Worm (Caenorhabditis elegans) whole organism, young adult: ENCODE data around the gene C16D9.6.
A peak's percentile ranks its signal among the peaks of the same experiment; 100 is the strongest.

Experiments used
- B0019.2 ChIP-seq: fragments of 200-800 bp; sonication (Bioruptor generic); conservative IDR thresholded peaks from 2 replicates; pipeline ENCODE4 v1.3.6; 2022; ENCODE audit warnings: missing genetic modification reagents, missing genetic modification characterization, missing compliant biosample characterization
- F23B12.7 ChIP-seq: sonication (generic microtip); optimal IDR thresholded peaks from 2 replicates; lab custom pipeline; 2017; ENCODE audit warnings: missing genetic modification characterization, mild to moderate bottlenecking, missing compliant biosample characterization, antibody characterized with exemption, moderate library complexity; ENCODE audit not compliant: insufficient read depth
- F37B4.10 ChIP-seq: fragments of 200-800 bp; sonication (Bioruptor generic); IDR thresholded peaks from 2 replicates; pipeline ENCODE4 v1.3.6; 2022; ENCODE audit warnings: missing genetic modification characterization, missing compliant biosample characterization
- F52B5.7 ChIP-seq: sonication (generic microtip); optimal IDR thresholded peaks from 2 replicates; lab custom pipeline; 2016; ENCODE audit warnings: mild to moderate bottlenecking, missing genetic modification characterization, missing compliant biosample characterization
- K11D2.4 ChIP-seq: fragments of 200-800 bp; sonication (Bioruptor generic); IDR thresholded peaks from 2 replicates; pipeline ENCODE4 v1.3.6; 2022; ENCODE audit warnings: missing genetic modification reagents, missing genetic modification characterization, missing compliant biosample characterization
- T07F8.4 ChIP-seq: sonication (generic microtip); optimal IDR thresholded peaks from 2 replicates; lab custom pipeline; 2016; ENCODE audit warnings: mild to moderate bottlenecking, missing genetic modification characterization, moderate library complexity, missing compliant biosample characterization
- Y53G8AR.9 ChIP-seq: fragments of 200-800 bp; sonication (Bioruptor generic); conservative IDR thresholded peaks from 2 replicates; pipeline ENCODE4 v1.3.6; 2022; ENCODE audit warnings: missing genetic modification reagents, missing genetic modification characterization, missing compliant biosample characterization
- Y79H2A.3 ChIP-seq: fragments of 200-800 bp; sonication (Bioruptor generic); conservative IDR thresholded peaks from 2 replicates; pipeline ENCODE4 v1.3.6; 2022; ENCODE audit warnings: missing genetic modification reagents, missing genetic modification characterization, missing compliant biosample characterization
- Y95B8A.8 ChIP-seq: fragments of 200-800 bp; sonication (Bioruptor generic); IDR thresholded peaks from 2 replicates; pipeline ENCODE4 v1.3.6; 2022; ENCODE audit warnings: missing genetic modification reagents, missing genetic modification characterization, missing compliant biosample characterization
- ZK185.1 ChIP-seq: sonication (generic microtip); optimal IDR thresholded peaks from 2 replicates; lab custom pipeline; 2016; ENCODE audit warnings: mild to moderate bottlenecking, missing genetic modification characterization, missing compliant biosample characterization; ENCODE audit not compliant: poor library complexity, severe bottlenecking
- aptf-2 ChIP-seq: fragments of 200-800 bp; sonication (Bioruptor generic); conservative IDR thresholded peaks from 2 replicates; pipeline ENCODE4 v1.3.6; 2022; ENCODE audit warnings: missing genetic modification reagents, missing genetic modification characterization, missing compliant biosample characterization
- athp-1 ChIP-seq: sonication (generic microtip); optimal IDR thresholded peaks from 2 replicates; lab custom pipeline; 2017; ENCODE audit warnings: mild to moderate bottlenecking, missing genetic modification characterization, missing compliant biosample characterization
- bed-2 ChIP-seq: fragments of 200-800 bp; sonication (Bioruptor generic); IDR thresholded peaks from 2 replicates; pipeline ENCODE4 v1.3.6; 2022; ENCODE audit warnings: missing genetic modification reagents, missing genetic modification characterization, missing compliant biosample characterization
- ccch-3 ChIP-seq: fragments of 200-800 bp; sonication (Bioruptor generic); optimal IDR thresholded peaks from 2 replicates; lab custom pipeline; 2018; ENCODE audit warnings: mild to moderate bottlenecking, missing genetic modification characterization, missing compliant biosample characterization
- ceh-27 ChIP-seq: fragments of 200-800 bp; sonication (Bioruptor generic); optimal IDR thresholded peaks from 2 replicates; lab custom pipeline; 2018; ENCODE audit warnings: mild to moderate bottlenecking, missing genetic modification characterization, moderate library complexity, missing compliant biosample characterization
- ceh-58 ChIP-seq: fragments of 200-800 bp; sonication (Bioruptor generic); IDR thresholded peaks from 2 replicates; pipeline ENCODE4 v1.3.6; 2022; ENCODE audit warnings: missing genetic modification characterization, missing compliant biosample characterization
- ceh-79 ChIP-seq: sonication (generic microtip); optimal IDR thresholded peaks from 2 replicates; lab custom pipeline; 2017; ENCODE audit warnings: mild to moderate bottlenecking, missing genetic modification characterization, missing compliant biosample characterization
- ceh-91 ChIP-seq: fragments of 200-800 bp; sonication (Bioruptor generic); IDR thresholded peaks from 2 replicates; pipeline ENCODE4 v1.3.6; 2022; ENCODE audit warnings: missing genetic modification reagents, missing genetic modification characterization, missing compliant biosample characterization
- chd-7 ChIP-seq: sonication (generic microtip); optimal IDR thresholded peaks from 2 replicates; lab custom pipeline; 2016; ENCODE audit warnings: mild to moderate bottlenecking, missing genetic modification characterization, moderate library complexity, missing compliant biosample characterization
- die-1 ChIP-seq: sonication (generic microtip); optimal IDR thresholded peaks from 2 replicates; lab custom pipeline; 2016; ENCODE audit warnings: missing genotype, mild to moderate bottlenecking, missing genetic modification characterization, missing compliant biosample characterization
- dox-1 ChIP-seq: fragments of 200-800 bp; sonication (Bioruptor generic); IDR thresholded peaks from 2 replicates; pipeline ENCODE4 v1.3.6; 2022; ENCODE audit warnings: missing genetic modification reagents, missing genetic modification characterization, missing compliant biosample characterization
- dpff-1 ChIP-seq: sonication (generic microtip); optimal IDR thresholded peaks from 2 replicates; lab custom pipeline; 2017; ENCODE audit warnings: mild to moderate bottlenecking, missing genetic modification characterization, missing compliant biosample characterization
- egrh-3 ChIP-seq: fragments of 200-800 bp; sonication (Bioruptor generic); IDR thresholded peaks from 2 replicates; pipeline ENCODE4 v1.3.6; 2022; ENCODE audit warnings: missing genetic modification reagents, missing genetic modification characterization, missing compliant biosample characterization
- hmg-1.2 ChIP-seq: fragments of 200-800 bp; sonication (Bioruptor generic); IDR thresholded peaks from 2 replicates; pipeline ENCODE4 v1.3.6; 2022; ENCODE audit warnings: missing genetic modification reagents, missing genetic modification characterization, missing compliant biosample characterization
- hrde-1 ChIP-seq: sonication (generic microtip); optimal IDR thresholded peaks from 2 replicates; lab custom pipeline; 2016; ENCODE audit warnings: missing genetic modification characterization, mild to moderate bottlenecking, missing compliant biosample characterization, moderate library complexity, missing genotype, missing genetic modification reagents, borderline replicate concordance
- hsf-1 ChIP-seq: fragments of 200-800 bp; sonication (Bioruptor generic); IDR thresholded peaks from 2 replicates; pipeline ENCODE4 v1.3.6; 2022; ENCODE audit warnings: missing genetic modification reagents, missing genetic modification characterization, missing compliant biosample characterization
- let-526 ChIP-seq: fragments of 200-800 bp; sonication (Bioruptor generic); IDR thresholded peaks from 2 replicates; pipeline ENCODE4 v1.3.6; 2022; ENCODE audit warnings: missing genetic modification reagents, missing genetic modification characterization, missing compliant biosample characterization
- lsl-1 ChIP-seq: fragments of 200-800 bp; sonication (Bioruptor generic); optimal IDR thresholded peaks from 2 replicates; lab custom pipeline; 2018; ENCODE audit warnings: mild to moderate bottlenecking, missing genetic modification characterization, moderate library complexity, missing compliant biosample characterization
- mel-28 ChIP-seq: sonication (generic microtip); optimal IDR thresholded peaks from 2 replicates; lab custom pipeline; 2016; ENCODE audit warnings: borderline replicate concordance, mild to moderate bottlenecking, missing genetic modification characterization, missing compliant biosample characterization
- mxl-1 ChIP-seq: sonication (generic microtip); optimal IDR thresholded peaks from 2 replicates; lab custom pipeline; 2016; ENCODE audit warnings: missing genetic modification characterization, missing compliant biosample characterization
- nhr-120 ChIP-seq: fragments of 200-800 bp; sonication (Bioruptor generic); IDR thresholded peaks from 2 replicates; pipeline ENCODE4 v1.3.6; 2022; ENCODE audit warnings: missing genetic modification characterization, missing compliant biosample characterization
- nhr-179 ChIP-seq: sonication (generic microtip); optimal IDR thresholded peaks from 2 replicates; lab custom pipeline; 2016; ENCODE audit warnings: mild to moderate bottlenecking, missing genetic modification characterization, missing compliant biosample characterization
- nhr-27 ChIP-seq: fragments of 200-800 bp; sonication (Bioruptor generic); optimal IDR thresholded peaks from 2 replicates; lab custom pipeline; 2018; ENCODE audit warnings: mild to moderate bottlenecking, missing genetic modification characterization, moderate library complexity, missing compliant biosample characterization
- nhr-80 ChIP-seq: sonication (generic microtip); optimal IDR thresholded peaks from 2 replicates; lab custom pipeline; 2016; ENCODE audit warnings: missing genetic modification characterization, missing compliant biosample characterization
- pha-4 ChIP-seq: fragments of 150-350 bp; sonication (generic microtip); optimal IDR thresholded peaks from 2 replicates; lab custom pipeline; 2014; ENCODE audit warnings: missing biosample characterization, missing genetic modification reagents, missing genetic modification characterization
- repo-1 ChIP-seq: sonication (generic microtip); optimal IDR thresholded peaks from 2 replicates; lab custom pipeline; 2017; ENCODE audit warnings: mild to moderate bottlenecking, missing genetic modification characterization, missing compliant biosample characterization
- sdz-38 ChIP-seq: sonication (generic microtip); optimal IDR thresholded peaks from 2 replicates; lab custom pipeline; 2016; ENCODE audit warnings: missing genotype, missing genetic modification characterization, missing compliant biosample characterization
- snpc-1.1 ChIP-seq: sonication (generic microtip); optimal IDR thresholded peaks from 2 replicates; lab custom pipeline; 2017; ENCODE audit warnings: missing genetic modification characterization, mild to moderate bottlenecking, missing compliant biosample characterization, antibody characterized with exemption, moderate library complexity, missing genotype, missing genetic modification reagents; ENCODE audit not compliant: insufficient read depth
- snpc-3.4 ChIP-seq: sonication (generic microtip); optimal IDR thresholded peaks from 2 replicates; lab custom pipeline; 2017; ENCODE audit warnings: missing genetic modification characterization, mild to moderate bottlenecking, missing compliant biosample characterization, antibody characterized with exemption, moderate library complexity, missing genotype, missing genetic modification reagents
- sptf-2 ChIP-seq: fragments of 200-800 bp; sonication (Bioruptor generic); optimal IDR thresholded peaks from 2 replicates; lab custom pipeline; 2018; ENCODE audit warnings: mild to moderate bottlenecking, missing genetic modification characterization, missing compliant biosample characterization
- tlf-1 ChIP-seq: fragments of 200-800 bp; sonication (Bioruptor generic); optimal IDR thresholded peaks from 2 replicates; lab custom pipeline; 2018; ENCODE audit warnings: mild to moderate bottlenecking, missing genetic modification characterization, missing compliant biosample characterization
- unc-62 ChIP-seq: fragments of 150-350 bp; optimal IDR thresholded peaks from 2 replicates; lab custom pipeline; 2014; ENCODE audit warnings: missing biosample characterization, missing genetic modification reagents, missing genetic modification characterization
- ztf-18 ChIP-seq: sonication (generic microtip); optimal IDR thresholded peaks from 2 replicates; lab custom pipeline; 2016; ENCODE audit warnings: missing genotype, mild to moderate bottlenecking, missing genetic modification characterization, missing compliant biosample characterization
- ztf-25 ChIP-seq: fragments of 200-800 bp; sonication (Bioruptor generic); IDR thresholded peaks from 2 replicates; pipeline ENCODE4 v1.3.6; 2022; ENCODE audit warnings: missing genetic modification reagents, missing genetic modification characterization, missing compliant biosample characterization
- ztf-28 ChIP-seq: fragments of 200-800 bp; sonication (Bioruptor generic); IDR thresholded peaks from 2 replicates; pipeline ENCODE4 v1.3.6; 2022; ENCODE audit warnings: missing genetic modification reagents, missing genetic modification characterization, missing compliant biosample characterization
- ztf-3 ChIP-seq: fragments of 200-800 bp; sonication (Bioruptor generic); optimal IDR thresholded peaks from 2 replicates; lab custom pipeline; 2018; ENCODE audit warnings: mild to moderate bottlenecking, missing genetic modification characterization, missing compliant biosample characterization
- ztf-6 ChIP-seq: fragments of 200-800 bp; sonication (Bioruptor generic); IDR thresholded peaks from 2 replicates; pipeline ENCODE4 v1.3.6; 2022; ENCODE audit warnings: missing genetic modification reagents, missing genetic modification characterization, missing compliant biosample characterization

The C16D9.6 gene

DNA sequence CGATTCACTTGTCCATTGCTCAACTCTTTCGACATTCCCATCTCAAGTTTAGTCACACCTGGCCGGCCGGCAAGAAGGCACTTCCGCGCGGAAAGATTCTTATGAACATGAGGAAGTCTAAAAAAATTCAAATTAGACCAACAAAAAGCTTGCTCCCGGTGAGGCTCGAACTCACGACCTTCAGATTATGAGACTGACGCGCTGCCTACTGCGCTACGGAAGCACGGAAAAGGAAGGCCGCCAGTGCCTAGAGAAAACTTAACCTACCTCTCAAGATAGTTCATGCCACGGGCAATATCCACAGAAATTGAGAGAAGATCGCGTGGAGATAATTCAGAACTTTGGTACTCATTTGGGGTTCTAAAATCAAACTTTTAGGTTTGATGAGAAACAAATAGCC is 20.1 kb downstream of the C16D9.6 start (continued):
- TF ChIP-seq ccch-3 (GFP tag; lab: Kevin White, UChicago) (no peak), hmg-1.2 (peak; percentile 50; the same call in 1 of the 2 replicates), mel-28 (tag; lab: Kevin White, UChicago) (no peak)

DNA sequence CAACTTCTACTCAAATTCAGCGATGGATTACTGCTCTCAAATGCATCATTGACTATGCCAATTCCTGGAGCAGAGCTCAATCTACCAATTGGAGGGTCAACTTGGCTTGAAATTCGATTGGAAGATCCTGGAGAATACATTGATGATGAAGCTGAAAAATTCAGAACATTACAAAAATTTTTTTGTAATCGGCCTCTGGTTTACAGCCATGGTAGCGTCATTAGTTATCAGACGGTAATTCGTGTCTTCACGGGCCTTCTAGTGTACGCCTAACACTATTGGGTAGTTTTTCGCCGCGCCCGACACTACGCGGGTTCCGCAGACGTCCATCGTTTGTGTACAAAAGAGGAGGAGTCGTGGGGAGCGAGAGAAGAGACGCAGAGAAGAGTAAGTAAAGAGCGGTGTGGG is 21.4 kb downstream of the C16D9.6 start:
- TF ChIP-seq ceh-27 (peak; percentile 66), ztf-6 (GFP tag; lab: Robert Waterston, UW) (no peak), nhr-80 (tag; lab: Kevin White, UChicago) (peak; percentile 53), sdz-38 (tag; lab: Kevin White, UChicago) (no peak), nhr-179 (tag; lab: Kevin White, UChicago) (no peak), lsl-1 (GFP tag; lab: Kevin White, UChicago) (peak; percentile 83), sptf-2 (GFP tag; lab: Kevin White, UChicago) (peak; percentile 17), ztf-18 (tag; lab: Kevin White, UChicago) (peak; percentile 72), dpff-1 (tag; lab: Kevin White, UChicago) (no peak), die-1 (tag; lab: Kevin White, UChicago) (peak; percentile 52), ZK185.1 (tag; lab: Kevin White, UChicago) (peak; percentile 89), Y95B8A.8 (peak; percentile 86), F23B12.7 (tag; lab: Kevin White, UChicago) (peak; percentile 74), athp-1 (tag; lab: Kevin White, UChicago) (peak; percentile 40), T07F8.4 (tag; lab: Kevin White, UChicago) (peak; percentile 20), aptf-2 (0 out of 2 replicates have a peak, but pooled peaks have one; percentile 53), repo-1 (peak; percentile 87), egrh-3 (GFP tag; lab: Robert Waterston, UW) (peak; percentile 70), ccch-3 (GFP tag; lab: Kevin White, UChicago) (no peak), K11D2.4 (peak; percentile 37; the same call in 1 of the 2 replicates), dox-1 (GFP tag; lab: Robert Waterston, UW) (peak; percentile 96), F52B5.7 (tag; lab: Kevin White, UChicago) (no peak), ceh-91 (GFP tag; lab: Robert Waterston, UW) (peak; percentile 65), unc-62 (no peak), Y53G8AR.9 (GFP tag; lab: Robert Waterston, UW) (peak; percentile 86), snpc-3.4 (tag; lab: Kevin White, UChicago) (peak; percentile 99), ztf-28 (GFP tag; lab: Robert Waterston, UW) (peak; percentile 91), F37B4.10 (GFP tag; lab: Robert Waterston, UW) (no peak), Y79H2A.3 (GFP tag; lab: Robert Waterston, UW) (0 out of 2 replicates have a peak, but pooled peaks have one; percentile 65), tlf-1 (GFP tag; lab: Kevin White, UChicago) (peak; percentile 69), ztf-3 (no peak), ztf-25 (GFP tag; lab: Robert Waterston, UW) (peak; percentile 73; the same call in 1 of the 2 replicates), let-526 (GFP tag; lab: Robert Waterston, UW) (no peak), snpc-1.1 (peak; percentile 99), ceh-58 (GFP tag; lab: Robert Waterston, UW) (no peak), chd-7 (tag; lab: Kevin White, UChicago) (peak; percentile 74), nhr-27 (tag; lab: Kevin White, UChicago) (peak; percentile 23), bed-2 (GFP tag; lab: Robert Waterston, UW) (peak; percentile 41; the same call in 1 of the 2 replicates), hsf-1 (GFP tag; lab: Robert Waterston, UW) (peak; percentile 92), B0019.2 (peak; percentile 69), mxl-1 (peak; percentile 31), nhr-120 (GFP tag; lab: Robert Waterston, UW) (no peak), hrde-1 (tag; lab: Kevin White, UChicago) (peak; percentile 90), ceh-79 (tag; lab: Kevin White, UChicago) (no peak), pha-4 (tag; lab: Kevin White, UChicago) (no peak)
